Fruit fly (Drosophila melanogaster) whole organism, embryonic: ENCODE data around the gene CG14882.

Experiments used
- CG10267 ChIP-seq: fragments of 200-800 bp; sonication (Bioruptor generic); optimal IDR thresholded peaks from 2 replicates; lab custom pipeline; 2018; ENCODE audit warnings: missing biosample characterization, mild to moderate bottlenecking, missing genetic modification characterization, moderate library complexity
- CG10543 ChIP-seq: fragments of 200-800 bp; sonication (Bioruptor generic); optimal IDR thresholded peaks from 3 replicates; lab custom pipeline; 2017; ENCODE audit warnings: missing biosample characterization, mild to moderate bottlenecking, missing genetic modification characterization, moderate library complexity
- CG11456 ChIP-seq: fragments of 200-800 bp; sonication (Bioruptor generic); IDR thresholded peaks from 3 replicates; pipeline ENCODE4 v1.3.6; 2022; ENCODE audit warnings: missing biosample characterization, missing genetic modification characterization
- CG12299 ChIP-seq: fragments of 200-800 bp; sonication (Bioruptor generic); optimal IDR thresholded peaks from 2 replicates; lab custom pipeline; 2018; ENCODE audit warnings: missing biosample characterization, mild to moderate bottlenecking, missing genetic modification characterization
- CG12659 ChIP-seq: fragments of 200-800 bp; sonication (Bioruptor generic); optimal IDR thresholded peaks from 3 replicates; lab custom pipeline; 2017; ENCODE audit warnings: mild to moderate bottlenecking, missing biosample characterization, missing genetic modification reagents, missing genetic modification characterization
- CG13424 ChIP-seq: fragments of 200-800 bp; sonication (Bioruptor generic); optimal IDR thresholded peaks from 2 replicates; lab custom pipeline; 2019; ENCODE audit warnings: missing biosample characterization, mild to moderate bottlenecking, missing genetic modification characterization, moderate library complexity
- CG14014 ChIP-seq: fragments of 200-800 bp; sonication (Bioruptor generic); IDR thresholded peaks from 2 replicates; pipeline ENCODE4 v1.3.6; 2022; ENCODE audit warnings: missing biosample characterization, missing genetic modification characterization
- CG1529 ChIP-seq: fragments of 200-800 bp; sonication (Bioruptor generic); optimal IDR thresholded peaks from 3 replicates; lab custom pipeline; 2018; ENCODE audit warnings: missing biosample characterization, missing genetic modification characterization
- CG17328 ChIP-seq: fragments of 200-800 bp; sonication (Bioruptor generic); IDR thresholded peaks from 2 replicates; pipeline ENCODE4 v1.3.6; 2022; ENCODE audit warnings: missing biosample characterization, missing genetic modification characterization
- CG18262 ChIP-seq: fragments of 200-800 bp; optimal IDR thresholded peaks from 3 replicates; lab custom pipeline; 2019; ENCODE audit warnings: missing biosample characterization, mild to moderate bottlenecking, missing genetic modification characterization, moderate library complexity
- CG18476 ChIP-seq: fragments of 200-800 bp; sonication (Bioruptor generic); optimal IDR thresholded peaks from 2 replicates; lab custom pipeline; 2016; ENCODE audit warnings: missing biosample characterization, mild to moderate bottlenecking, missing genetic modification characterization
- CG18599 ChIP-seq: fragments of 200-800 bp; sonication (Bioruptor generic); optimal IDR thresholded peaks from 3 replicates; lab custom pipeline; 2017; ENCODE audit warnings: missing biosample characterization, missing genetic modification characterization, mild to moderate bottlenecking, moderate library complexity, missing genetic modification reagents
- CG18764 ChIP-seq: fragments of 200-800 bp; sonication (Bioruptor generic); optimal IDR thresholded peaks from 3 replicates; lab custom pipeline; 2016; ENCODE audit warnings: missing biosample characterization, missing genetic modification characterization
- CG2129 ChIP-seq: fragments of 200-800 bp; sonication (Bioruptor generic); IDR thresholded peaks from 2 replicates; pipeline ENCODE4 v1.3.6; 2022; ENCODE audit warnings: missing biosample characterization, missing genetic modification characterization; ENCODE audit not compliant: partially characterized antibody
- CG30431 ChIP-seq: fragments of 200-800 bp; sonication (Bioruptor generic); optimal IDR thresholded peaks from 2 replicates; lab custom pipeline; 2017; ENCODE audit warnings: missing biosample characterization, missing genetic modification characterization
- CG31441 ChIP-seq: fragments of 200-800 bp; sonication (Bioruptor generic); IDR thresholded peaks from 2 replicates; pipeline ENCODE4 v1.3.6; 2022; ENCODE audit warnings: missing biosample characterization, missing genetic modification characterization
- CG32767 ChIP-seq: fragments of 200-800 bp; sonication (Bioruptor generic); IDR thresholded peaks from 2 replicates; pipeline ENCODE4 v1.3.6; 2022; ENCODE audit warnings: missing biosample characterization, missing genetic modification characterization
- CG5180 ChIP-seq: fragments of 200-800 bp; sonication (Bioruptor generic); optimal IDR thresholded peaks from 3 replicates; lab custom pipeline; 2017; ENCODE audit warnings: missing biosample characterization, missing genetic modification characterization, mild to moderate bottlenecking, moderate library complexity, missing genetic modification reagents
- CG6175 ChIP-seq: fragments of 200-800 bp; sonication (Bioruptor generic); IDR thresholded peaks from 3 replicates; pipeline ENCODE4 v1.3.6; 2022; ENCODE audit warnings: missing biosample characterization, missing genetic modification characterization
- CG6689 ChIP-seq: fragments of 200-800 bp; sonication (Bioruptor generic); IDR thresholded peaks from 2 replicates; pipeline ENCODE4 v1.3.6; 2022; ENCODE audit warnings: missing biosample characterization, missing genetic modification characterization
- CG6813 ChIP-seq: fragments of 200-800 bp; sonication (Bioruptor generic); optimal IDR thresholded peaks from 2 replicates; lab custom pipeline; 2017; ENCODE audit warnings: missing biosample characterization, missing genetic modification characterization, mild to moderate bottlenecking, moderate library complexity, missing genetic modification reagents
- CG7556 ChIP-seq: fragments of 200-800 bp; sonication (Bioruptor generic); optimal IDR thresholded peaks from 2 replicates; lab custom pipeline; 2017; ENCODE audit warnings: missing biosample characterization, mild to moderate bottlenecking, missing genetic modification characterization
- CG7745 ChIP-seq: fragments of 200-800 bp; sonication (Bioruptor generic); optimal IDR thresholded peaks from 2 replicates; lab custom pipeline; 2018; ENCODE audit warnings: missing biosample characterization, mild to moderate bottlenecking, missing genetic modification characterization, moderate library complexity
- CG7928 ChIP-seq: fragments of 200-800 bp; sonication (Bioruptor generic); optimal IDR thresholded peaks from 2 replicates; lab custom pipeline; 2017; ENCODE audit warnings: missing biosample characterization, mild to moderate bottlenecking, missing genetic modification characterization
- D19A ChIP-seq: fragments of 200-800 bp; optimal IDR thresholded peaks from 3 replicates; lab custom pipeline; 2019; ENCODE audit warnings: missing biosample characterization, mild to moderate bottlenecking, missing genetic modification characterization, moderate library complexity
- Deaf1 ChIP-seq: fragments of 200-800 bp; optimal IDR thresholded peaks from 3 replicates; lab custom pipeline; 2019; ENCODE audit warnings: missing biosample characterization, mild to moderate bottlenecking, missing genetic modification characterization, moderate library complexity
- Dip2 ChIP-seq: fragments of 200-800 bp; sonication (Bioruptor generic); IDR thresholded peaks from 2 replicates; pipeline ENCODE4 v1.3.6; 2022; ENCODE audit warnings: missing biosample characterization, missing genetic modification characterization
- Ets65A ChIP-seq: fragments of 200-800 bp; sonication (Bioruptor generic); peaks from one replicate; lab custom pipeline; 2016; ENCODE audit warnings: missing biosample characterization, missing genetic modification characterization
- Fer2 ChIP-seq: fragments of 200-800 bp; sonication (Bioruptor generic); optimal IDR thresholded peaks from 2 replicates; lab custom pipeline; 2018; ENCODE audit warnings: missing biosample characterization, mild to moderate bottlenecking, missing genetic modification characterization, moderate library complexity
- Hand ChIP-seq: fragments of 200-800 bp; sonication (Bioruptor generic); optimal IDR thresholded peaks from 2 replicates; lab custom pipeline; 2017; ENCODE audit warnings: mild to moderate bottlenecking, missing biosample characterization, missing genetic modification reagents, missing genetic modification characterization
- HmgD ChIP-seq: fragments of 200-800 bp; sonication (Bioruptor generic); optimal IDR thresholded peaks from 3 replicates; lab custom pipeline; 2016; ENCODE audit warnings: missing biosample characterization, missing genetic modification characterization
- Hmx ChIP-seq: fragments of 200-800 bp; sonication (Bioruptor generic); optimal IDR thresholded peaks from 2 replicates; lab custom pipeline; 2016; ENCODE audit warnings: missing biosample characterization, missing genetic modification characterization
- Med ChIP-seq: fragments of 200-800 bp; sonication (Bioruptor generic); peaks from one replicate; lab custom pipeline; 2016; ENCODE audit warnings: missing biosample characterization, missing genetic modification characterization, mild to moderate bottlenecking, inconsistent platforms, moderate library complexity
- Meics ChIP-seq: fragments of 200-800 bp; sonication (Bioruptor generic); optimal IDR thresholded peaks from 2 replicates; lab custom pipeline; 2017; ENCODE audit warnings: missing biosample characterization, mild to moderate bottlenecking, missing genetic modification characterization
- PHDP ChIP-seq: fragments of 200-800 bp; sonication (Bioruptor generic); optimal IDR thresholded peaks from 3 replicates; lab custom pipeline; 2018; ENCODE audit warnings: missing biosample characterization, mild to moderate bottlenecking, missing genetic modification characterization, moderate library complexity
- Rfx ChIP-seq: fragments of 200-800 bp; sonication (Bioruptor generic); IDR thresholded peaks from 2 replicates; pipeline ENCODE4 v1.3.6; 2022; ENCODE audit warnings: missing biosample characterization, missing genetic modification characterization
- Six4 ChIP-seq: fragments of 200-800 bp; sonication (Bioruptor generic); optimal IDR thresholded peaks from 2 replicates; lab custom pipeline; 2016; ENCODE audit warnings: missing biosample characterization, missing genetic modification characterization
- Sox102F ChIP-seq: fragments of 200-800 bp; sonication (Bioruptor generic); optimal IDR thresholded peaks from 2 replicates; lab custom pipeline; 2018; ENCODE audit warnings: missing biosample characterization, mild to moderate bottlenecking, missing genetic modification characterization, moderate library complexity
- amos ChIP-seq: fragments of 200-800 bp; sonication (Bioruptor generic); IDR thresholded peaks from 2 replicates; pipeline ENCODE4 v1.3.6; 2022; ENCODE audit warnings: missing biosample characterization, missing genetic modification characterization; ENCODE audit not compliant: partially characterized antibody
- gem ChIP-seq: fragments of 200-800 bp; sonication (Bioruptor generic); optimal IDR thresholded peaks from 2 replicates; lab custom pipeline; 2019; ENCODE audit warnings: missing biosample characterization, mild to moderate bottlenecking, missing genetic modification characterization, moderate library complexity
- grau ChIP-seq: fragments of 200-800 bp; optimal IDR thresholded peaks from 3 replicates; lab custom pipeline; 2019; ENCODE audit warnings: missing biosample characterization, mild to moderate bottlenecking, missing genetic modification characterization, moderate library complexity
- h ChIP-seq: fragments of >200 bp; optimal IDR thresholded peaks from 2 replicates; lab custom pipeline; 2017
- lilli ChIP-seq: fragments of 200-800 bp; sonication (Bioruptor generic); optimal IDR thresholded peaks from 3 replicates; lab custom pipeline; 2016; ENCODE audit warnings: missing biosample characterization, missing genetic modification characterization
- lola ChIP-seq, 3 experiments: fragments of >200 bp in 2 of 3; fragments of 200-800 bp in 1 of 3; sonication (Bioruptor generic) in 1 of 3; optimal IDR thresholded peaks; 2 replicates each; lab custom pipeline; 2017 to 2019; ENCODE audit warnings: missing biosample characterization in 3 of 3, missing genetic modification characterization in 3 of 3, mild to moderate bottlenecking in 1 of 3, moderate library complexity in 1 of 3
- nau ChIP-seq: fragments of 200-800 bp; sonication (Bioruptor generic); optimal IDR thresholded peaks from 3 replicates; lab custom pipeline; 2017; ENCODE audit warnings: missing biosample characterization, mild to moderate bottlenecking, missing genetic modification characterization, missing genetic modification reagents
- sens ChIP-seq: fragments of 200-800 bp; sonication (Bioruptor generic); peaks from one replicate; lab custom pipeline; 2016; ENCODE audit warnings: missing biosample characterization, missing genetic modification characterization
- twi ChIP-seq: fragments of 200-800 bp; optimal IDR thresholded peaks from 2 replicates; lab custom pipeline; 2019; ENCODE audit warnings: missing biosample characterization, mild to moderate bottlenecking, missing genetic modification characterization, moderate library complexity
- zf30C ChIP-seq: fragments of 200-800 bp; sonication (Bioruptor generic); optimal IDR thresholded peaks from 3 replicates; lab custom pipeline; 2018; ENCODE audit warnings: missing biosample characterization, mild to moderate bottlenecking, missing genetic modification characterization

Gene CG14882

DNA sequence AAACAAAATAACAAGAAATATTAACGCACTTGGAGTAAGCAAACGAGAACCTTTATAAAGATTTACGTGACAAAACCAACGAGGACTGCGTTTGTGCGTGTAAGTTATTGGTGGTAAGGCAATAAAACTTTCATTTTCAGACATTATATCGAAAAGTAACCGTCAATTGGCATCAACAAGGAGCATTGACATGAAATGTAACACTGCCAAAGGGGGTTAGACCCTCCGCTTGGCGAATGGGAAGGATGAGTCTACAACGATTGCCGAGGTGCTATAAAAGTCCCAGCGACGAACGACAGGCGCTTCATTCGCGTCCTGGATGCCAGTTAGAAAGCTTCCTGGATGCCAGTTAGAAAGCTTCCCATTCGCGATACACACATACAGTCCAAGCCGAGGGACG lies 29.3 kb downstream of the CG14882 start, which contains the start of gene Gyc89Da:
Gene Gyc89Da (plus strand): TSS at position 301 of the 400 bp plus-strand sequence.
- TF ChIP-seq Deaf1 (tag; lab: Kevin White, UChicago), result peak; percentile 15
- TF ChIP-seq CG10543 (GFP tag; lab: Kevin White, UChicago), result no peak
- 0 out of 3 replicates have a peak, but pooled peaks have one; percentile 30 for TF ChIP-seq CG11456 (GFP tag; lab: Robert Waterston, UW)

dm6 chr3R:16476472-16476871 lies 33.5 kb downstream of the CG14882 start:
- TF ChIP-seq Ets65A, result peak; percentile 85
- no peak for TF ChIP-seq Dip2 (GFP tag; lab: Robert Waterston, UW)
- no peak for TF ChIP-seq CG30431 (GFP tag; lab: Kevin White, UChicago)
- TF ChIP-seq lola (GFP tag; optimal IDR thresholded peaks at IDR 0.05; lab: Kevin White, UChicago), result peak in 1 of 3 experiments; percentile 11
- TF ChIP-seq h (lab: Kevin White, UChicago), result no peak
- no peak for TF ChIP-seq CG6175 (GFP tag; lab: Robert Waterston, UW)
- no peak for TF ChIP-seq CG18476 (GFP tag; lab: Kevin White, UChicago)
- peak; percentile 36; the same call in 1 of the 2 replicates for TF ChIP-seq CG6689 (GFP tag; lab: Robert Waterston, UW)
- no peak for TF ChIP-seq zf30C
- peak; percentile 44 for TF ChIP-seq PHDP (tag; lab: Kevin White, UChicago)
- peak; percentile 71 for TF ChIP-seq CG7928 (GFP tag; lab: Kevin White, UChicago)
- peak; percentile 29 for TF ChIP-seq Sox102F (GFP tag; lab: Kevin White, UChicago)
- TF ChIP-seq CG14014, result 0 out of 2 replicates have a peak, but pooled peaks have one; percentile 31
- no peak for TF ChIP-seq CG32767 (GFP tag; lab: Robert Waterston, UW)
- no peak for TF ChIP-seq amos (GFP tag; lab: Robert Waterston, UW)
- TF ChIP-seq CG10267 (tag; lab: Kevin White, UChicago), result peak; percentile 32
- peak; percentile 49 for TF ChIP-seq CG18262 (tag; lab: Kevin White, UChicago)
- no peak for TF ChIP-seq CG2129 (GFP tag; lab: Robert Waterston, UW)
- TF ChIP-seq D19A, result peak; percentile 34
- peak; percentile 49 for TF ChIP-seq CG12299 (tag; lab: Kevin White, UChicago)
- no peak for TF ChIP-seq Hmx
- peak; percentile 15 for TF ChIP-seq CG6813 (GFP tag; lab: Kevin White, UChicago)
- no peak for TF ChIP-seq HmgD (GFP tag; lab: Kevin White, UChicago)
- TF ChIP-seq Rfx (GFP tag; lab: Robert Waterston, UW), result peak; percentile 27; the same call in 1 of the 2 replicates
- peak; percentile 3 for TF ChIP-seq lilli (GFP tag; lab: Kevin White, UChicago)
- TF ChIP-seq CG7745 (tag; lab: Kevin White, UChicago), result no peak
- TF ChIP-seq Hand (GFP tag; lab: Kevin White, UChicago), result peak; percentile 50
- peak; percentile 23 for TF ChIP-seq CG12659 (GFP tag; lab: Kevin White, UChicago)
- no peak for TF ChIP-seq twi (tag; lab: Kevin White, UChicago)
- TF ChIP-seq Med (GFP tag; lab: Kevin White, UChicago), result peak; percentile 56
- TF ChIP-seq CG1529 (GFP tag; lab: Kevin White, UChicago), result no peak
- no peak for TF ChIP-seq CG18764 (GFP tag; lab: Kevin White, UChicago)
- TF ChIP-seq sens (GFP tag; lab: Kevin White, UChicago), result peak; percentile 83
- peak; percentile 56 for TF ChIP-seq grau (tag; lab: Kevin White, UChicago)
- peak; percentile 24 for TF ChIP-seq Fer2 (tag; lab: Kevin White, UChicago)
- peak; percentile 11 for TF ChIP-seq CG5180 (GFP tag; lab: Kevin White, UChicago)
- no peak for TF ChIP-seq nau (GFP tag; lab: Kevin White, UChicago)
- TF ChIP-seq CG13424 (tag; lab: Kevin White, UChicago), result peak; percentile 59
- TF ChIP-seq CG18599 (GFP tag; lab: Kevin White, UChicago), result peak; percentile 80
- TF ChIP-seq CG17328 (GFP tag; lab: Robert Waterston, UW), result no peak
- peak; percentile 35; the same call in 1 of the 2 replicates for TF ChIP-seq CG31441 (GFP tag; lab: Robert Waterston, UW)
- no peak for TF ChIP-seq Six4 (GFP tag; lab: Kevin White, UChicago)
- TF ChIP-seq gem, result peak; percentile 63
- peak; percentile 50 for TF ChIP-seq Meics
- peak; percentile 61 for TF ChIP-seq CG7556 (GFP tag; lab: Kevin White, UChicago)
